Worm (Caenorhabditis elegans): Measurements from ENCODE around the gene T02C1.2.

The T02C1.2 gene

DNA sequence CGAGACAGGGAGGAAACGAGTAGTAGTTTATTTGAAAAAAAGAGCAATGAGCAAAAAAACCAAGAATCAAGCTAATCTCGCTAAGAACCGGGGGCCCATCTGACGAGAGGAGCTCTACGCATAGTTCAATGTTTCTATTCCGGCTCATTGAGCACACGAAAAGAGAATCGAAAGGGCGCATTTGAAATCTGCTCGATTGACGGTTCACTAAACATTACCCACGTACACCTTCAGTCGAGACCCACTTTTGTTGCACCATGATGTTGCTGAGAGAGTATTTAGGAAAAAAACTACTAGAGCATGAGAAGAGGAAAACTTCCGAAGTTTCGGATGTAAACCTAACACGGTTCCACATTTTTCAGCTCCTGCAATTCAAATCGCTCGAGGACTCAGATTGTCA lies 25.8 kb upstream of the T02C1.2 start:
- TF ChIP-seq zag-1 (tag; optimal IDR thresholded peaks at IDR 0.05) (no peak), nhr-43 (tag; optimal IDR thresholded peaks at IDR 0.05; ENCODE audit: poor library complexity, severe bottlenecking) (no peak), pha-4 (tag; optimal IDR thresholded peaks at IDR 0.05) (no peak), nhr-28 (tag; optimal IDR thresholded peaks at IDR 0.05) (no peak)

DNA sequence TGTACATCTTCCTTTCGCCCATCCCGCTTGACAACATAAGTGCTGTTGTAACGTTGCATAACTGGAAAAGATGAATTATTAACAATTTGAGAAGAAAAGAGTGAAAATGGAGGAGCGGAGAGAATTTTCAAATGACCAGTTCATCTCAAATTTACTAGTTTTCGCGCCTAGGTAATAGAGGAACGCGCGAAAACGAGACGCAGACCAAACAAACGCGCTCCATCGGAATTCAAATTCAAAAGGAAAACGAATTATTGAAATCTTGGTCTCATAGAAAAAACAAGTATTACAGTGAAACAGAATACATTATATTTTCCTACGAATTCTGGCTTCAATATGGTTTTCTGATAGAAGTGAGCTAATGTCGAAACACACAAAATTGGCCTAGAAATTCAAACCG lies 22.6 kb upstream of the T02C1.2 start:
- TF ChIP-seq lin-15B (tag; optimal IDR thresholded peaks at IDR 0.05) = peak; percentile 67
- no peak for TF ChIP-seq eor-1 (tag; optimal IDR thresholded peaks at IDR 0.05)
- TF ChIP-seq nhr-76 (tag; optimal IDR thresholded peaks at IDR 0.05) = no peak
- TF ChIP-seq R02D3.7 (tag; optimal IDR thresholded peaks at IDR 0.05) = no peak
- peak; percentile 10 for TF ChIP-seq elt-2 (tag; optimal IDR thresholded peaks at IDR 0.05)
- TF ChIP-seq nfya-1 (tag; optimal IDR thresholded peaks at IDR 0.05; ENCODE audit: insufficient read depth) = peak; percentile 60
- TF ChIP-seq sea-2 (GFP tag; optimal IDR thresholded peaks at IDR 0.05) = no peak
- TF ChIP-seq lin-39 (tag; optimal IDR thresholded peaks at IDR 0.05) = peak; percentile 5
- TF ChIP-seq pqm-1 (tag; optimal IDR thresholded peaks at IDR 0.05) = peak; percentile 13
- TF ChIP-seq skn-1 (tag; optimal IDR thresholded peaks at IDR 0.05) = no peak
- TF ChIP-seq nhr-25 (tag; optimal IDR thresholded peaks at IDR 0.05) = peak; percentile 48
- TF ChIP-seq pha-4 (tag; optimal IDR thresholded peaks at IDR 0.05) = peak; percentile 85
- no peak for TF ChIP-seq nhr-77 (tag; optimal IDR thresholded peaks at IDR 0.05)

- no peak for TF ChIP-seq tbx-2 (tag; optimal IDR thresholded peaks at IDR 0.05)
- no peak for TF ChIP-seq jun-1 (tag; optimal IDR thresholded peaks at IDR 0.05)
- no peak for TF ChIP-seq elt-3 (tag; optimal IDR thresholded peaks at IDR 0.05)
These were observed 22.1 kb upstream of the T02C1.2 start, which contains the start of gene rnr-1 for ce11 chrIII:9228722-9229121. Gene rnr-1, minus strand, starts transcription at chrIII:9228798.

- TF ChIP-seq zag-1 (tag; optimal IDR thresholded peaks at IDR 0.05) (no peak), lsy-12 (tag; optimal IDR thresholded peaks at IDR 0.05) (no peak), R02D3.7 (tag; optimal IDR thresholded peaks at IDR 0.05) (no peak), unc-39 (tag; optimal IDR thresholded peaks at IDR 0.05) (no peak), jun-1 (tag; optimal IDR thresholded peaks at IDR 0.05) (no peak), pha-4 (tag; optimal IDR thresholded peaks at IDR 0.05) (no peak), nhr-25 (tag; optimal IDR thresholded peaks at IDR 0.05) (no peak), nhr-11 (tag; optimal IDR thresholded peaks at IDR 0.05) (no peak), nhr-76 (tag; optimal IDR thresholded peaks at IDR 0.05) (no peak), sea-2 (GFP tag; optimal IDR thresholded peaks at IDR 0.05) (no peak), nhr-23 (tag; optimal IDR thresholded peaks at IDR 0.05) (no peak), nhr-67 (tag; optimal IDR thresholded peaks at IDR 0.05) (no peak)
These were observed 19.7 kb upstream of the T02C1.2 start, which contains the start of gene T23G5.3 for ce11 chrIII:9231173-9231572. Gene T23G5.3, minus strand, starts transcription at chrIII:9231273.

- no peak for TF ChIP-seq R02D3.7 (tag; optimal IDR thresholded peaks at IDR 0.05)
- no peak for TF ChIP-seq snpc-4 (tag; optimal IDR thresholded peaks at IDR 0.05)
- TF ChIP-seq zag-1 (tag; optimal IDR thresholded peaks at IDR 0.05) = no peak
- TF ChIP-seq eor-1 (tag; optimal IDR thresholded peaks at IDR 0.05) = no peak
- no peak for TF ChIP-seq pqm-1 (tag; optimal IDR thresholded peaks at IDR 0.05)
- TF ChIP-seq nhr-25 (tag; optimal IDR thresholded peaks at IDR 0.05) = no peak
- no peak for TF ChIP-seq nhr-28 (tag; optimal IDR thresholded peaks at IDR 0.05)
- TF ChIP-seq unc-39 (tag; optimal IDR thresholded peaks at IDR 0.05) = no peak
- no peak for TF ChIP-seq lsy-12 (tag; optimal IDR thresholded peaks at IDR 0.05)
- TF ChIP-seq nhr-43 (tag; optimal IDR thresholded peaks at IDR 0.05; ENCODE audit: poor library complexity, severe bottlenecking) = no peak
- no peak for TF ChIP-seq nhr-11 (tag; optimal IDR thresholded peaks at IDR 0.05)
- TF ChIP-seq ZK546.5 (tag; optimal IDR thresholded peaks at IDR 0.05) = no peak
These were observed 14.6 kb upstream of the T02C1.2 start, which contains the start of gene T23G5.2 for ce11 chrIII:9236228-9236627. Gene T23G5.2, minus strand, starts transcription at chrIII:9236328.

DNA sequence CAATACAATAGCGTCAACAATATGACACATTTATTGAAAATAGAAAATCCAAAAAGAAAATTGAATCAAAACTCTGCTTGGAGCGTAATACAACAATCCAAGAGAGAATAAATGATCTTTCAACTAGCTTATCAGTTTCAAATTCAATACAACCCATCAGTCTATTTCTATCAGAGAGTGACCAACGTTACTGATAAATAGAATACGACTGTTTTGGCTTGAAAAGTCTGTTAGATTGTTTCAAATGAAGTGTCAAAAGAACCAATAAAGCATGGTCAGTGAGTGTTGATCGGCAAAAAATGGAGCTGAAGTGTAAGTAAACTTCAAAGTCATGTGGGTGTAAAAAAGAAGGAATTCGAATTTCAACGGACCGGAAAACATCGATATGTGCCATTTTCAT lies 13.2 kb upstream of the T02C1.2 start:
- TF ChIP-seq pqm-1 (tag; optimal IDR thresholded peaks at IDR 0.05) (peak; percentile 11), snpc-4 (tag; optimal IDR thresholded peaks at IDR 0.05) (no peak), aly-2 (tag; optimal IDR thresholded peaks at IDR 0.05) (no peak), elt-3 (tag; optimal IDR thresholded peaks at IDR 0.05) (no peak), lsy-12 (tag; optimal IDR thresholded peaks at IDR 0.05) (no peak), sea-2 (GFP tag; optimal IDR thresholded peaks at IDR 0.05) (no peak), nhr-76 (tag; optimal IDR thresholded peaks at IDR 0.05) (no peak), elt-2 (tag; optimal IDR thresholded peaks at IDR 0.05) (peak; percentile 42), egl-5 (tag; optimal IDR thresholded peaks at IDR 0.05) (no peak), ama-1 (optimal IDR thresholded peaks at IDR 0.05) (no peak), mdl-1 (tag; optimal IDR thresholded peaks at IDR 0.05) (no peak), tbx-2 (tag; optimal IDR thresholded peaks at IDR 0.05) (no peak), lin-39 (tag; optimal IDR thresholded peaks at IDR 0.05) (no peak), pha-4 (tag; optimal IDR thresholded peaks at IDR 0.05) (peak; percentile 2), ztf-4 (tag; optimal IDR thresholded peaks at IDR 0.05) (no peak), mml-1 (tag; optimal IDR thresholded peaks at IDR 0.05) (no peak), unc-62 (GFP tag; optimal IDR thresholded peaks at IDR 0.05) (no peak), hmg-11 (tag; optimal IDR thresholded peaks at IDR 0.05) (no peak)
